Fruit fly (Drosophila melanogaster) S2 (cell line): Measurements from ENCODE around the gene CG9961.

Experiments
- CG8478 ChIP-seq: fragments of >200 bp; optimal IDR thresholded peaks from 2 replicates; lab custom pipeline; 2018
- CTCF ChIP-seq, 2 experiments: fragments of >200 bp; optimal IDR thresholded peaks; 2 replicates each; lab custom pipeline; 2018

dm6 chr2L:2721317-2721716, 23.4 kb downstream of the CG9961 start:
- TF ChIP-seq CG8478, result no peak
- no peak for TF ChIP-seq CTCF (optimal IDR thresholded peaks at IDR 0.05; lab: Kevin White, UChicago)
